Fruit fly (Drosophila melanogaster): Measurements from ENCODE around the gene Acsx2.

DNA sequence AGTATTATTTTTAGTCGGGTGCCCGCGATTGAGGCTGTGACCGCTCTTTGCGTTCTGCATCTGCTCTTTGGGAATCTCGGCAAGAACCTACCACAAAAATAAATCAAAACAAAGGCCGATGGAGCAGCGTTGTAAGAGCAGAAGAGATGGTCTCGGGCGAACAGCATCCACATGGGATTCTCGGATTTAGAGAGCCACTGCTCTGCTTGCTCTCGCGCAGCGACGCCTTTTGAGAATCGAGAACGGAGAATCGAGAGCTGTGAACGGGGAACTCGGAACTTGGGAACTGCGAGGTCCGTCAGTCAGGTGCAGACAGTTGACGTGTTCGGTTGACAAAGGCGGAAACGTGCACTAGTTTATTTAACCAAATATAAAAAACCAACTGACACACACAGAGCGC lies 48.1 kb upstream of the Acsx2 start, which contains the start of gene GluClalpha:
- no peak for TF ChIP-seq CG8478 (optimal IDR thresholded peaks at IDR 0.05)
- no peak for TF ChIP-seq CTCF (optimal IDR thresholded peaks at IDR 0.05)
